Worm (Caenorhabditis elegans) whole organism, young adult: Measurements from ENCODE around the gene hif-1.
A peak's percentile ranks its signal among the peaks of the same experiment; 100 is the strongest.

ENCODE experiments used
- B0336.3 ChIP-seq: fragments of 200-800 bp; sonication (Bioruptor generic); IDR thresholded peaks from 2 replicates; pipeline ENCODE4 v1.3.6; 2022; ENCODE audit warnings: missing genetic modification characterization, missing compliant biosample characterization
- D2030.7 ChIP-seq: fragments of 200-800 bp; sonication (Bioruptor generic); IDR thresholded peaks from 2 replicates; pipeline ENCODE4 v1.3.6; 2022; ENCODE audit warnings: missing genetic modification reagents, missing genetic modification characterization, missing compliant biosample characterization
- F39B2.1 ChIP-seq: fragments of 200-800 bp; sonication (Bioruptor generic); IDR thresholded peaks from 2 replicates; pipeline ENCODE4 v1.3.6; 2022; ENCODE audit warnings: missing genetic modification reagents, missing genetic modification characterization, missing compliant biosample characterization
- K12H6.12 ChIP-seq: fragments of 200-800 bp; sonication (Bioruptor generic); optimal IDR thresholded peaks from 2 replicates; lab custom pipeline; 2018; ENCODE audit warnings: mild to moderate bottlenecking, missing genetic modification characterization, missing compliant biosample characterization
- Y53G8AR.9 ChIP-seq: fragments of 200-800 bp; sonication (Bioruptor generic); conservative IDR thresholded peaks from 2 replicates; pipeline ENCODE4 v1.3.6; 2022; ENCODE audit warnings: missing genetic modification reagents, missing genetic modification characterization, missing compliant biosample characterization
- athp-1 ChIP-seq: sonication (generic microtip); optimal IDR thresholded peaks from 2 replicates; lab custom pipeline; 2017; ENCODE audit warnings: mild to moderate bottlenecking, missing genetic modification characterization, missing compliant biosample characterization
- attf-3 ChIP-seq: fragments of 200-800 bp; sonication (Bioruptor generic); conservative IDR thresholded peaks from 2 replicates; pipeline ENCODE4 v1.3.6; 2022; ENCODE audit warnings: missing genetic modification reagents, missing genetic modification characterization, missing compliant biosample characterization
- attf-5 ChIP-seq: fragments of 200-800 bp; sonication (Bioruptor generic); optimal IDR thresholded peaks from 2 replicates; lab custom pipeline; 2018; ENCODE audit warnings: mild to moderate bottlenecking, missing genetic modification characterization, missing compliant biosample characterization
- bed-1 ChIP-seq: fragments of 200-800 bp; sonication (Bioruptor generic); IDR thresholded peaks from 2 replicates; pipeline ENCODE4 v1.3.6; 2022; ENCODE audit warnings: missing genetic modification reagents, missing genetic modification characterization, missing compliant biosample characterization
- ccch-3 ChIP-seq: fragments of 200-800 bp; sonication (Bioruptor generic); optimal IDR thresholded peaks from 2 replicates; lab custom pipeline; 2018; ENCODE audit warnings: mild to moderate bottlenecking, missing genetic modification characterization, missing compliant biosample characterization
- cebp-1 ChIP-seq, 2 experiments: fragments of 200-800 bp in 1 of 2; sonication (Bioruptor generic) in 1 of 2; sonication (generic microtip) in 1 of 2; IDR thresholded peaks in 1 of 2; optimal IDR thresholded peaks in 1 of 2; 2 replicates each; pipeline versions ENCODE4 v1.3.6 to Lab custom; 2017 to 2022; ENCODE audit warnings: missing compliant biosample characterization in 2 of 2, missing genetic modification characterization in 2 of 2, mild to moderate bottlenecking in 1 of 2, missing genetic modification reagents in 1 of 2, moderate library complexity in 1 of 2
- ceh-27 ChIP-seq: fragments of 200-800 bp; sonication (Bioruptor generic); optimal IDR thresholded peaks from 2 replicates; lab custom pipeline; 2018; ENCODE audit warnings: mild to moderate bottlenecking, missing genetic modification characterization, moderate library complexity, missing compliant biosample characterization
- die-1 ChIP-seq: sonication (generic microtip); optimal IDR thresholded peaks from 2 replicates; lab custom pipeline; 2016; ENCODE audit warnings: missing genotype, mild to moderate bottlenecking, missing genetic modification characterization, missing compliant biosample characterization
- egl-18 ChIP-seq: fragments of 200-800 bp; sonication (Bioruptor generic); IDR thresholded peaks from 2 replicates; pipeline ENCODE4 v1.3.6; 2022; ENCODE audit warnings: missing genetic modification reagents, missing genetic modification characterization, missing compliant biosample characterization
- egl-44 ChIP-seq: fragments of 200-800 bp; sonication (Bioruptor generic); IDR thresholded peaks from 2 replicates; pipeline ENCODE4 v1.3.6; 2022; ENCODE audit warnings: missing genetic modification reagents, missing genetic modification characterization, missing compliant biosample characterization
- ekl-4 ChIP-seq: fragments of 200-800 bp; sonication (Bioruptor generic); IDR thresholded peaks from 2 replicates; pipeline ENCODE4 v1.3.6; 2022; ENCODE audit warnings: missing genetic modification reagents, missing genetic modification characterization, missing compliant biosample characterization
- ets-4 ChIP-seq: fragments of 200-800 bp; sonication (Bioruptor generic); optimal IDR thresholded peaks from 2 replicates; lab custom pipeline; 2018; ENCODE audit warnings: mild to moderate bottlenecking, missing genetic modification characterization, missing compliant biosample characterization
- gei-17 ChIP-seq: fragments of 200-800 bp; sonication (Bioruptor generic); optimal IDR thresholded peaks from 2 replicates; lab custom pipeline; 2018; ENCODE audit warnings: mild to moderate bottlenecking, missing genetic modification characterization, missing compliant biosample characterization
- hlh-12 ChIP-seq: sonication (generic microtip); optimal IDR thresholded peaks from 2 replicates; lab custom pipeline; 2016; ENCODE audit warnings: missing genetic modification characterization, missing compliant biosample characterization
- lag-1 ChIP-seq: fragments of 200-800 bp; sonication (Bioruptor generic); IDR thresholded peaks from 2 replicates; pipeline ENCODE4 v1.3.6; 2022; ENCODE audit warnings: missing genetic modification reagents, missing genetic modification characterization, missing compliant biosample characterization
- let-607 ChIP-seq, 2 experiments: fragments of 200-800 bp in 1 of 2; sonication (Bioruptor generic) in 1 of 2; sonication (generic microtip) in 1 of 2; optimal IDR thresholded peaks; 2 replicates each; lab custom pipeline; 2016 to 2018; ENCODE audit warnings: mild to moderate bottlenecking in 2 of 2, missing compliant biosample characterization in 2 of 2, missing genetic modification characterization in 2 of 2, moderate library complexity in 2 of 2, missing genotype in 1 of 2
- lin-26 ChIP-seq: fragments of 200-800 bp; sonication (Bioruptor generic); IDR thresholded peaks from 2 replicates; pipeline ENCODE4 v1.3.6; 2022; ENCODE audit warnings: missing genetic modification reagents, missing genetic modification characterization, missing compliant biosample characterization
- lin-54 ChIP-seq: fragments of 200-800 bp; sonication (Bioruptor generic); optimal IDR thresholded peaks from 2 replicates; lab custom pipeline; 2018; ENCODE audit warnings: mild to moderate bottlenecking, missing genetic modification characterization, missing compliant biosample characterization
- madf-10 ChIP-seq: sonication (generic microtip); optimal IDR thresholded peaks from 2 replicates; lab custom pipeline; 2016; ENCODE audit warnings: mild to moderate bottlenecking, missing genetic modification characterization, missing compliant biosample characterization
- nfyb-1 ChIP-seq: fragments of 200-800 bp; sonication (Bioruptor generic); IDR thresholded peaks from 2 replicates; pipeline ENCODE4 v1.3.6; 2022; ENCODE audit warnings: missing genetic modification reagents, missing genetic modification characterization, missing compliant biosample characterization
- nhr-120 ChIP-seq: fragments of 200-800 bp; sonication (Bioruptor generic); IDR thresholded peaks from 2 replicates; pipeline ENCODE4 v1.3.6; 2022; ENCODE audit warnings: missing genetic modification characterization, missing compliant biosample characterization
- nhr-80 ChIP-seq: sonication (generic microtip); optimal IDR thresholded peaks from 2 replicates; lab custom pipeline; 2016; ENCODE audit warnings: missing genetic modification characterization, missing compliant biosample characterization
- pha-4 ChIP-seq: fragments of 150-350 bp; sonication (generic microtip); optimal IDR thresholded peaks from 2 replicates; lab custom pipeline; 2014; ENCODE audit warnings: missing biosample characterization, missing genetic modification reagents, missing genetic modification characterization
- repo-1 ChIP-seq: sonication (generic microtip); optimal IDR thresholded peaks from 2 replicates; lab custom pipeline; 2017; ENCODE audit warnings: mild to moderate bottlenecking, missing genetic modification characterization, missing compliant biosample characterization
- ztf-26 ChIP-seq: sonication (generic microtip); optimal IDR thresholded peaks from 2 replicates; lab custom pipeline; 2017; ENCODE audit warnings: missing genetic modification characterization, missing compliant biosample characterization
- ztf-28 ChIP-seq: fragments of 200-800 bp; sonication (Bioruptor generic); IDR thresholded peaks from 2 replicates; pipeline ENCODE4 v1.3.6; 2022; ENCODE audit warnings: missing genetic modification reagents, missing genetic modification characterization, missing compliant biosample characterization
- ztf-3 ChIP-seq: fragments of 200-800 bp; sonication (Bioruptor generic); optimal IDR thresholded peaks from 2 replicates; lab custom pipeline; 2018; ENCODE audit warnings: mild to moderate bottlenecking, missing genetic modification characterization, missing compliant biosample characterization
- ztf-6 ChIP-seq: fragments of 200-800 bp; sonication (Bioruptor generic); IDR thresholded peaks from 2 replicates; pipeline ENCODE4 v1.3.6; 2022; ENCODE audit warnings: missing genetic modification reagents, missing genetic modification characterization, missing compliant biosample characterization

The hif-1 gene

ce11 chrV:20761758-20762157 is 18.4 kb upstream of the hif-1 start:
- TF ChIP-seq athp-1 (tag; lab: Kevin White, UChicago) (no peak), B0336.3 (GFP tag; lab: Robert Waterston, UW) (no peak)
- TF ChIP-seq, all 124 proteins: peak for 0

- no peak for TF ChIP-seq ztf-26 (tag; lab: Kevin White, UChicago)
- TF ChIP-seq die-1 (tag; lab: Kevin White, UChicago) = no peak
- no peak for TF ChIP-seq attf-5 (GFP tag; lab: Kevin White, UChicago)
- TF ChIP-seq pha-4 (tag; lab: Kevin White, UChicago) = no peak
- no peak for TF ChIP-seq ets-4 (GFP tag; lab: Kevin White, UChicago)
- TF ChIP-seq bed-1 (GFP tag; lab: Robert Waterston, UW) = no peak
- no peak for TF ChIP-seq lin-54 (GFP tag; lab: Kevin White, UChicago)
- TF ChIP-seq egl-18 = no peak
- no peak for TF ChIP-seq lin-26
- no peak for TF ChIP-seq ztf-28 (GFP tag; lab: Robert Waterston, UW)
- TF ChIP-seq, all 124 proteins: peak for 0
These were observed 17.0 kb upstream of the hif-1 start for ce11 chrV:20763192-20763591.

- TF ChIP-seq ets-4 (GFP tag; lab: Kevin White, UChicago) (no peak), K12H6.12 (tag; lab: Kevin White, UChicago) (no peak)
- TF ChIP-seq, all 124 proteins: peak for 0
These were observed 10.1 kb upstream of the hif-1 start, which contains the start of gene elp-1 for ce11 chrV:20770061-20770460. elp-1 (minus strand) TSS chrV:20770161.

ce11 chrV:20770846-20771245 is 9.4 kb upstream of the hif-1 start:
- peak in 1 of 2 experiments; percentile 4 for TF ChIP-seq let-607 (tag; optimal IDR thresholded peaks at IDR 0.05; lab: Kevin White, UChicago)
- no peak for TF ChIP-seq repo-1 (tag; lab: Kevin White, UChicago)
- no peak for TF ChIP-seq lag-1
- TF ChIP-seq nhr-80 = peak; percentile 78
- peak; percentile 30 for TF ChIP-seq madf-10 (tag; lab: Kevin White, UChicago)
- TF ChIP-seq, all 124 proteins: peak for 3

ce11 chrV:20771702-20772101 is 8.5 kb upstream of the hif-1 start:
- TF ChIP-seq cebp-1 (GFP tag; IDR thresholded peaks at IDR 0.05; lab: Robert Waterston, UW) = no peak
- TF ChIP-seq cebp-1 (tag; optimal IDR thresholded peaks at IDR 0.05; lab: Kevin White, UChicago) = peak; percentile 79
- no peak for TF ChIP-seq ztf-6 (GFP tag; lab: Robert Waterston, UW)
- TF ChIP-seq ccch-3 (GFP tag; lab: Kevin White, UChicago) = no peak
- TF ChIP-seq egl-44 (GFP tag; lab: Robert Waterston, UW) = no peak

- TF ChIP-seq nfyb-1 (GFP tag; lab: Robert Waterston, UW) (no peak), ekl-4 (GFP tag; lab: Robert Waterston, UW) (no peak), attf-3 (no peak), attf-5 (GFP tag; lab: Kevin White, UChicago) (no peak), nhr-120 (GFP tag; lab: Robert Waterston, UW) (no peak), ztf-3 (GFP tag; lab: Kevin White, UChicago) (no peak), ztf-28 (GFP tag; lab: Robert Waterston, UW) (no peak), Y53G8AR.9 (no peak), D2030.7 (GFP tag; lab: Robert Waterston, UW) (no peak), F39B2.1 (no peak), ceh-27 (no peak), hlh-12 (tag; lab: Kevin White, UChicago) (no peak), gei-17 (GFP tag; lab: Kevin White, UChicago) (no peak)
- TF ChIP-seq, all 124 proteins: peak for 0
These were observed 6.6 kb upstream of the hif-1 start, which contains the start of gene F38A6.5 for ce11 chrV:20773647-20774046. F38A6.5 (minus strand) TSS chrV:20773747.
